Fruit fly (Drosophila melanogaster): ENCODE measurements around the gene Octalpha2R.

Octalpha2R gene

dm6 chr3R:18787237-18787636, 61.8 kb downstream of the Octalpha2R start (continued):
- no peak for TF ChIP-seq Mrtf (GFP tag; IDR thresholded peaks at IDR 0.05)
- no peak for TF ChIP-seq kni (GFP tag; optimal IDR thresholded peaks at IDR 0.05)
- TF ChIP-seq ap (GFP tag; IDR thresholded peaks at IDR 0.05), result no peak
- TF ChIP-seq ems (GFP tag; optimal IDR thresholded peaks at IDR 0.05), result no peak
- no peak for TF ChIP-seq CG18764 (GFP tag; optimal IDR thresholded peaks at IDR 0.05)
- no peak for TF ChIP-seq CG12659 (GFP tag; optimal IDR thresholded peaks at IDR 0.05)
- TF ChIP-seq ftz-f1 (GFP tag; optimal IDR thresholded peaks at IDR 0.05), result no peak
- no peak for TF ChIP-seq CG10267 (tag; optimal IDR thresholded peaks at IDR 0.05)
- no peak for TF ChIP-seq CG15011 (GFP tag; optimal IDR thresholded peaks at IDR 0.05)
- TF ChIP-seq Doc3 (GFP tag; IDR thresholded peaks at IDR 0.05; ENCODE audit: partially characterized antibody), result no peak
- no peak for TF ChIP-seq her (GFP tag; optimal IDR thresholded peaks at IDR 0.05)
- TF ChIP-seq gce (GFP tag; IDR thresholded peaks at IDR 0.05), result no peak
- TF ChIP-seq CG3995 (GFP tag; optimal IDR thresholded peaks at IDR 0.05), result no peak
- no peak for TF ChIP-seq dan (GFP tag; IDR thresholded peaks at IDR 0.05)
- TF ChIP-seq dimm (GFP tag; IDR thresholded peaks at IDR 0.05), result no peak
- TF ChIP-seq Med (GFP tag), result peak; percentile 34
- no peak for TF ChIP-seq Xbp1 (GFP tag; optimal IDR thresholded peaks at IDR 0.05)
- TF ChIP-seq Xrp1 (GFP tag; IDR thresholded peaks at IDR 0.05), result no peak
- TF ChIP-seq Hr39 (optimal IDR thresholded peaks at IDR 0.05), result no peak
- no peak for TF ChIP-seq eyg (GFP tag; optimal IDR thresholded peaks at IDR 0.05)
- TF ChIP-seq Aef1 (GFP tag; IDR thresholded peaks at IDR 0.05), result no peak
- TF ChIP-seq danr (GFP tag; IDR thresholded peaks at IDR 0.05), result peak; percentile 30; the same call in 1 of the 2 replicates
- no peak for TF ChIP-seq CG7556 (GFP tag; optimal IDR thresholded peaks at IDR 0.05)
- TF ChIP-seq nom (GFP tag; optimal IDR thresholded peaks at IDR 0.05), result peak; percentile 45
- TF ChIP-seq CG1647 (GFP tag; optimal IDR thresholded peaks at IDR 0.05), result no peak
- TF ChIP-seq CG11456 (GFP tag; IDR thresholded peaks at IDR 0.05), result no peak
- TF ChIP-seq CG18476 (GFP tag; optimal IDR thresholded peaks at IDR 0.05), result no peak
- TF ChIP-seq CG33213 (GFP tag; optimal IDR thresholded peaks at IDR 0.05), result no peak
- no peak for TF ChIP-seq CG2202 (tag; optimal IDR thresholded peaks at IDR 0.05)
- TF ChIP-seq ind (GFP tag; optimal IDR thresholded peaks at IDR 0.05), result peak; percentile 16
- no peak for TF ChIP-seq D19A (tag; optimal IDR thresholded peaks at IDR 0.05)
- no peak for TF ChIP-seq CG14965 (GFP tag; optimal IDR thresholded peaks at IDR 0.05; ENCODE audit: borderline replicate concordance)
- no peak for TF ChIP-seq prd (optimal IDR thresholded peaks at IDR 0.05)
- 0 out of 3 replicates have a peak, but pooled peaks have one; percentile 17 for TF ChIP-seq prd (GFP tag; IDR thresholded peaks at IDR 0.05)
- no peak for TF ChIP-seq Sin3A (optimal IDR thresholded peaks at IDR 0.05)
- no peak for TF ChIP-seq CG30403 (GFP tag; optimal IDR thresholded peaks at IDR 0.05)
- TF ChIP-seq vvl (GFP tag; IDR thresholded peaks at IDR 0.05), result 0 out of 2 replicates have a peak, but pooled peaks have one; percentile 18
- no peak for TF ChIP-seq Bteb2 (GFP tag; optimal IDR thresholded peaks at IDR 0.05)
- no peak for TF ChIP-seq CG10366 (GFP tag; IDR thresholded peaks at IDR 0.05)
- no peak for TF ChIP-seq CG17612 (GFP tag; IDR thresholded peaks at IDR 0.05)
- TF ChIP-seq tup (GFP tag; optimal IDR thresholded peaks at IDR 0.05), result no peak
- no peak for TF ChIP-seq CG6791 (GFP tag; IDR thresholded peaks at IDR 0.05; ENCODE audit: partially characterized antibody)
- TF ChIP-seq slou (GFP tag; optimal IDR thresholded peaks at IDR 0.05), result no peak
- no peak for TF ChIP-seq bsh (GFP tag; optimal IDR thresholded peaks at IDR 0.05)
- 0 out of 3 replicates have a peak, but pooled peaks have one; percentile 6 for TF ChIP-seq H15 (GFP tag; IDR thresholded peaks at IDR 0.05)
- TF ChIP-seq sug (tag; optimal IDR thresholded peaks at IDR 0.05), result no peak
- TF ChIP-seq CG12236 (GFP tag; optimal IDR thresholded peaks at IDR 0.05), result no peak
- no peak for TF ChIP-seq CG6272 (GFP tag; IDR thresholded peaks at IDR 0.05)
- TF ChIP-seq p53 (GFP tag; optimal IDR thresholded peaks at IDR 0.05), result no peak
- no peak for TF ChIP-seq esg (GFP tag; conservative IDR thresholded peaks at IDR 0.05)
- TF ChIP-seq Atf-2 (GFP tag; optimal IDR thresholded peaks at IDR 0.05), result no peak
- no peak for TF ChIP-seq CG6175 (GFP tag; IDR thresholded peaks at IDR 0.05)
- no peak for TF ChIP-seq pum (GFP tag; optimal IDR thresholded peaks at IDR 0.05)
- TF ChIP-seq H2.0 (GFP tag; IDR thresholded peaks at IDR 0.05), result no peak

Measured in whole organism, embryonic.